Fruit fly (Drosophila melanogaster) whole organism, pupa: Measurements from ENCODE around the gene Mst84B.

Experiments used
- CG10348 ChIP-seq: fragments of 200-800 bp; sonication (Bioruptor generic); IDR thresholded peaks from 2 replicates; pipeline ENCODE4 v1.3.6; 2022; ENCODE audit warnings: missing biosample characterization, missing genetic modification characterization
- CG12605 ChIP-seq: fragments of 200-800 bp; sonication (Bioruptor generic); IDR thresholded peaks from 2 replicates; pipeline ENCODE4 v1.3.6; 2022; ENCODE audit warnings: missing biosample characterization, missing genetic modification characterization
- CG13204 ChIP-seq: fragments of 200-800 bp; sonication (Bioruptor generic); optimal IDR thresholded peaks from 2 replicates; lab custom pipeline; 2018; ENCODE audit warnings: missing biosample characterization, mild to moderate bottlenecking, missing genetic modification characterization, moderate library complexity
- CG14655 ChIP-seq: fragments of 200-800 bp; sonication (Bioruptor generic); optimal IDR thresholded peaks from 3 replicates; lab custom pipeline; 2017; ENCODE audit warnings: mild to moderate bottlenecking, missing biosample characterization, missing genetic modification reagents, missing genetic modification characterization
- CG15710 ChIP-seq: fragments of 200-800 bp; sonication (Bioruptor generic); optimal IDR thresholded peaks from 2 replicates; lab custom pipeline; 2018; ENCODE audit warnings: missing biosample characterization, mild to moderate bottlenecking, missing genetic modification characterization, moderate library complexity
- CG17806 ChIP-seq: fragments of 200-800 bp; sonication (Bioruptor generic); optimal IDR thresholded peaks from 2 replicates; lab custom pipeline; 2018; ENCODE audit warnings: missing biosample characterization, mild to moderate bottlenecking, missing genetic modification characterization, moderate library complexity
- CG32121 ChIP-seq: fragments of 200-800 bp; sonication (Bioruptor generic); IDR thresholded peaks from 2 replicates; pipeline ENCODE4 v1.3.6; 2022; ENCODE audit warnings: missing biosample characterization, missing genetic modification characterization
- CG34367 ChIP-seq: fragments of 200-800 bp; sonication (Bioruptor generic); optimal IDR thresholded peaks from 2 replicates; lab custom pipeline; 2018; ENCODE audit warnings: missing biosample characterization, mild to moderate bottlenecking, missing genetic modification characterization
- CG4496 ChIP-seq: fragments of 200-800 bp; sonication (Bioruptor generic); IDR thresholded peaks from 3 replicates; pipeline ENCODE4 v1.3.6; 2022; ENCODE audit warnings: missing biosample characterization, missing genetic modification characterization
- CG8159 ChIP-seq: fragments of 200-800 bp; sonication (Bioruptor generic); optimal IDR thresholded peaks from 3 replicates; lab custom pipeline; 2018; ENCODE audit warnings: missing biosample characterization, mild to moderate bottlenecking, missing genetic modification characterization, moderate library complexity
- CG8301 ChIP-seq: fragments of 200-800 bp; sonication (Bioruptor generic); optimal IDR thresholded peaks from 2 replicates; lab custom pipeline; 2018; ENCODE audit warnings: missing biosample characterization, mild to moderate bottlenecking, missing genetic modification characterization
- CG9948 ChIP-seq: fragments of 200-800 bp; sonication (Bioruptor generic); optimal IDR thresholded peaks from 2 replicates; lab custom pipeline; 2018; ENCODE audit warnings: missing biosample characterization, mild to moderate bottlenecking, missing genetic modification characterization, moderate library complexity
- D1 ChIP-seq: fragments of 200-800 bp; sonication (Bioruptor generic); optimal IDR thresholded peaks from 2 replicates; lab custom pipeline; 2018; ENCODE audit warnings: missing biosample characterization, mild to moderate bottlenecking, missing genetic modification characterization, moderate library complexity
- EcR ChIP-seq: fragments of 200-800 bp; sonication (Bioruptor generic); optimal IDR thresholded peaks from 3 replicates; lab custom pipeline; 2019; ENCODE audit warnings: missing biosample characterization, missing genetic modification characterization, mild to moderate bottlenecking, moderate library complexity, missing genetic modification reagents
- Ets98B ChIP-seq: fragments of 200-800 bp; sonication (Bioruptor generic); IDR thresholded peaks from 2 replicates; pipeline ENCODE4 v1.3.6; 2022; ENCODE audit warnings: missing biosample characterization, missing genetic modification characterization
- Pif1A ChIP-seq: fragments of 200-800 bp; sonication (Bioruptor generic); optimal IDR thresholded peaks from 3 replicates; lab custom pipeline; 2016; ENCODE audit warnings: missing biosample characterization, missing genetic modification characterization
- Pif1B ChIP-seq: fragments of 200-800 bp; sonication (Bioruptor generic); optimal IDR thresholded peaks from 3 replicates; lab custom pipeline; 2016; ENCODE audit warnings: missing biosample characterization, missing genetic modification characterization
- Snoo ChIP-seq: fragments of 200-800 bp; sonication (Bioruptor generic); optimal IDR thresholded peaks from 3 replicates; lab custom pipeline; 2017; ENCODE audit warnings: missing biosample characterization, mild to moderate bottlenecking, missing genetic modification characterization, inconsistent platforms
- fd96Ca ChIP-seq: fragments of 200-800 bp; sonication (Bioruptor generic); IDR thresholded peaks from 3 replicates; pipeline ENCODE4 v1.3.6; 2022; ENCODE audit warnings: missing biosample characterization, missing genetic modification characterization
- gl ChIP-seq: fragments of 200-800 bp; sonication (Bioruptor generic); optimal IDR thresholded peaks from 2 replicates; lab custom pipeline; 2018; ENCODE audit warnings: missing biosample characterization, mild to moderate bottlenecking, missing genetic modification characterization
- rn ChIP-seq: fragments of 200-800 bp; sonication (Bioruptor generic); IDR thresholded peaks from 2 replicates; pipeline ENCODE4 v1.3.6; 2022; ENCODE audit warnings: missing biosample characterization, missing genetic modification characterization

Mst84B gene

dm6 chr3R:7067092-7067491 is 5.1 kb downstream of the Mst84B start, which contains the start of the genes CG1105 and CG1965:
CG1105 (minus strand) TSS chr3R:7067136.
CG1965 (plus strand) TSS chr3R:7067401.
- TF ChIP-seq Snoo (tag; lab: Kevin White, UChicago) (peak; percentile 75), fd96Ca (peak; percentile 92), EcR (GFP tag; lab: Kevin White, UChicago) (peak; percentile 15), rn (peak; percentile 88), CG14655 (no peak), CG9948 (peak; percentile 74), Pif1B (no peak), CG17806 (peak; percentile 80), CG4496 (peak; percentile 89), D1 (no peak), gl (peak; percentile 14), CG8301 (tag; lab: Kevin White, UChicago) (no peak), CG12605 (GFP tag; lab: Robert Waterston, UW) (peak; percentile 67), CG8159 (tag; lab: Kevin White, UChicago) (peak; percentile 83), CG32121 (peak; percentile 85), CG10348 (peak; percentile 76), Pif1A (peak; percentile 87), Ets98B (peak; percentile 79), CG13204 (GFP tag; lab: Kevin White, UChicago) (no peak), CG34367 (peak; percentile 68), CG15710 (peak; percentile 85)
- TF ChIP-seq, all 21 proteins: peak for 16

- TF ChIP-seq rn (no peak), Ets98B (no peak), Pif1A (no peak), D1 (no peak), CG10348 (no peak), CG15710 (no peak), EcR (GFP tag; lab: Kevin White, UChicago) (no peak), CG4496 (no peak), fd96Ca (no peak)
Observed at dm6 chr3R:7074297-7075114, 12.5 kb downstream of the Mst84B start, which contains the start of the genes Ufl1 and CG1943. Ufl1 (minus strand) TSS chr3R:7074452. CG1943 (plus strand) TSS chr3R:7074859.

- no peak for TF ChIP-seq Pif1A
- TF ChIP-seq CG8159 (tag; lab: Kevin White, UChicago), result no peak
- no peak for TF ChIP-seq CG15710
- TF ChIP-seq gl, result no peak
- no peak for TF ChIP-seq CG12605 (GFP tag; lab: Robert Waterston, UW)
- TF ChIP-seq Pif1B, result no peak
- no peak for TF ChIP-seq EcR (GFP tag; lab: Kevin White, UChicago)
- TF ChIP-seq D1, result no peak
- TF ChIP-seq CG13204 (GFP tag; lab: Kevin White, UChicago), result no peak
- no peak for TF ChIP-seq fd96Ca
- no peak for TF ChIP-seq CG34367
- TF ChIP-seq CG8301 (tag; lab: Kevin White, UChicago), result no peak
- TF ChIP-seq Ets98B, result no peak
Observed at dm6 chr3R:7075115-7075425, 13.1 kb downstream of the Mst84B start.

- no peak for TF ChIP-seq CG4496
- no peak for TF ChIP-seq CG13204 (GFP tag; lab: Kevin White, UChicago)
- TF ChIP-seq CG10348, result no peak
- TF ChIP-seq Ets98B, result no peak
- TF ChIP-seq CG8159 (tag; lab: Kevin White, UChicago), result peak; percentile 91
- TF ChIP-seq CG32121, result no peak
- TF ChIP-seq CG12605 (GFP tag; lab: Robert Waterston, UW), result no peak
- TF ChIP-seq CG8301 (tag; lab: Kevin White, UChicago), result peak; percentile 91
- peak; percentile 92 for TF ChIP-seq CG17806
- peak; percentile 89 for TF ChIP-seq CG15710
- peak; percentile 90 for TF ChIP-seq CG9948
- no peak for TF ChIP-seq rn
- TF ChIP-seq Snoo (tag; lab: Kevin White, UChicago), result peak; percentile 93
- peak; percentile 93 for TF ChIP-seq Pif1A
- peak; percentile 89 for TF ChIP-seq CG34367
- peak; percentile 94 for TF ChIP-seq EcR (GFP tag; lab: Kevin White, UChicago)
- TF ChIP-seq fd96Ca, result no peak
- TF ChIP-seq CG14655, result peak; percentile 92
- peak; percentile 93 for TF ChIP-seq Pif1B
- peak; percentile 82 for TF ChIP-seq gl
- TF ChIP-seq D1, result no peak
Observed at dm6 chr3R:7075712-7076183, 13.8 kb downstream of the Mst84B start.

- TF ChIP-seq rn (no peak), CG15710 (no peak), CG8301 (tag; lab: Kevin White, UChicago) (peak; percentile 35), Ets98B (no peak; the same call in 1 of the 2 replicates), CG17806 (peak; percentile 19)
Observed at dm6 chr3R:7076293-7076981, 14.5 kb downstream of the Mst84B start.

dm6 chr3R:7079718-7080117 is 17.7 kb downstream of the Mst84B start:
- TF ChIP-seq CG4496, result no peak
- TF ChIP-seq CG12605 (GFP tag; lab: Robert Waterston, UW), result no peak
- TF ChIP-seq Pif1B, result no peak
- TF ChIP-seq CG32121, result no peak
- TF ChIP-seq CG8159 (tag; lab: Kevin White, UChicago), result no peak
- no peak for TF ChIP-seq D1
- TF ChIP-seq CG34367, result no peak
- no peak for TF ChIP-seq CG9948
- no peak for TF ChIP-seq EcR (GFP tag; lab: Kevin White, UChicago)
- TF ChIP-seq CG17806, result no peak
- TF ChIP-seq CG10348, result no peak
- no peak for TF ChIP-seq Ets98B
- no peak for TF ChIP-seq Snoo (tag; lab: Kevin White, UChicago)
- no peak for TF ChIP-seq rn
- TF ChIP-seq gl, result no peak
- no peak for TF ChIP-seq CG15710
- TF ChIP-seq fd96Ca, result no peak
- TF ChIP-seq CG13204 (GFP tag; lab: Kevin White, UChicago), result no peak
- TF ChIP-seq CG14655, result no peak
- no peak for TF ChIP-seq Pif1A
